Worm (Caenorhabditis elegans): ENCODE measurements around the gene Y53G8AM.4.

DNA sequence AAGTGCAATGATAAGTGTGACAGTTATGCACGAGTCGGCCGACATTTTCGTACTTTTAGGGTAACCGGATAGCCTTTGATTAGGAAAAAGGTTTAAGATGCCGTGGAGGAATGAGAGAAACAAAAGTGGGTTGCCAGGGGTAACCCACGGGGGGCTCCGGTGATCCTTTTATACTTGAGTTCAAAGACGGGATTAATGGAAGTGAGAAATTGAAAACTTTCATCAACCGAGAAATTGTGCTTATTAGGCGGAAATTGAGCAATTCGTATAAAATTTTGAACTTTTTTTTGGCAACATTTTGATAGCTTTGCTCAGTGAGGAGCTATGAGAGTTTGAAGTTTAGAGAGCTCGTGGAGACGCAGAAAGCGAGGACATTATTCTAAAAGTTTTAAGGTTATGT lies at the start of gene Y53G8AM.4:
- TF ChIP-seq unc-62 (GFP tag; optimal IDR thresholded peaks at IDR 0.05) (no peak), unc-39 (tag; optimal IDR thresholded peaks at IDR 0.05) (no peak), pha-4 (tag; optimal IDR thresholded peaks at IDR 0.05) (no peak), lin-32 (GFP tag; optimal IDR thresholded peaks at IDR 0.05) (no peak), lsy-2 (tag; optimal IDR thresholded peaks at IDR 0.05) (no peak), nhr-12 (tag; optimal IDR thresholded peaks at IDR 0.05) (no peak), snpc-4 (tag; optimal IDR thresholded peaks at IDR 0.05) (no peak), elt-3 (tag; optimal IDR thresholded peaks at IDR 0.05) (no peak), hlh-1 (tag; optimal IDR thresholded peaks at IDR 0.05) (no peak), lin-13 (tag; optimal IDR thresholded peaks at IDR 0.05) (no peak), nhr-28 (tag; optimal IDR thresholded peaks at IDR 0.05) (no peak), mep-1 (tag; optimal IDR thresholded peaks at IDR 0.05) (no peak), ceh-83 (GFP tag; optimal IDR thresholded peaks at IDR 0.05) (no peak)
